Worm (Caenorhabditis elegans): Measurements from ENCODE around the gene ceh-93.

ceh-93 gene

ce11 chrX:423757-424156 lies 35.2 kb upstream of the ceh-93 start:
- TF ChIP-seq ceh-45 (GFP tag; IDR thresholded peaks at IDR 0.05) = no peak
- TF ChIP-seq ceh-24 (tag; optimal IDR thresholded peaks at IDR 0.05) = no peak
- TF ChIP-seq dmd-4 (tag; optimal IDR thresholded peaks at IDR 0.05; ENCODE audit: borderline replicate concordance) = no peak
- TF ChIP-seq C08G9.2 (tag; optimal IDR thresholded peaks at IDR 0.05) = no peak
- TF ChIP-seq hlh-13 (GFP tag; optimal IDR thresholded peaks at IDR 0.05) = no peak
- TF ChIP-seq ahr-1 (tag; optimal IDR thresholded peaks at IDR 0.05) = no peak
- TF ChIP-seq sdc-2 (tag; optimal IDR thresholded peaks at IDR 0.05) = no peak
- TF ChIP-seq pros-1 (tag; optimal IDR thresholded peaks at IDR 0.05) = no peak

DNA sequence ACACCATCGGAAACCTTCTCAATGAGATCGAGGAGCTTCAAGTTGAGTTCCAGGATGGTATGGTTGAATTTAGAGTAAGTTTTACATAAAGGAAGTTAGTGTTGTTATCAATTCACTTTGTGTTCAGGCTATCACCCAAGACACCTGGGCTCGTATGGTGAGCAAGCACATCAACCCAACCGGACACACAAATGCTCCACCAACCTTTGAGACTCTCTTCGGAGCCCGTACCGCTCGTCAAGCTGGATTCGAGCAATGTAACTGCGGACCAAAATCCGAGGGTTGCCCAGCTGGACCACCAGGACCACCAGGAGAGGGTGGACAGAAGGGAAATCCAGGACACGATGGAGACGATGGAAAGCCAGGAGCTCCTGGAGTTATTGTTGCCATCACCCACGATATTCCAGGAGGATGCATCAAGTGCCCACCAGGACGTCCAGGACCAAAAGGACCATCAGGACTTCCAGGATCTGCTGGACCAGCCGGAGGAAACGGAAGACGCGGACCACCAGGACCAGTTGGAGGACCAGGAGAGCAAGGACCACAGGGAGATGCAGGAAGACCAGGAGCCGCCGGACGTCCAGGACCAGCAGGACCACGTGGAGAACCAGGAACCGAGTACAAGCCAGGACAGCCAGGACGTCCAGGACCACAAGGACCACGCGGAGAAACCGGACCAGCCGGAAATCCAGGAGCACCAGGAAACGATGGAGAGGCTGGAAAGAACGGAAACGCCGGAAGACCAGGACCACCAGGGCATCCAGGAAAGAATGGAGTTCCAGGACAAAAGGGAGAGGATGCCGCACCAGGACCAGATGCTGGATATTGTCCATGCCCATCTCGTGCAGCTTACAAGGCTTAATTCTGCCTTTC lies 33.4 kb upstream of the ceh-93 start:
- TF ChIP-seq ceh-31 (tag; optimal IDR thresholded peaks at IDR 0.05) (no peak), ahr-1 (tag; optimal IDR thresholded peaks at IDR 0.05) (no peak), C08G9.2 (tag; optimal IDR thresholded peaks at IDR 0.05) (peak; percentile 15), nfya-1 (tag; optimal IDR thresholded peaks at IDR 0.05) (no peak), ama-1 (optimal IDR thresholded peaks at IDR 0.05) (no peak), ceh-14 (tag; optimal IDR thresholded peaks at IDR 0.05) (no peak), pat-9 (tag; optimal IDR thresholded peaks at IDR 0.05) (no peak), nhr-11 (tag; optimal IDR thresholded peaks at IDR 0.05) (no peak), rnt-1 (tag; optimal IDR thresholded peaks at IDR 0.05) (no peak), hlh-6 (tag; optimal IDR thresholded peaks at IDR 0.05) (peak; percentile 5)

- TF ChIP-seq nfya-1 (tag; optimal IDR thresholded peaks at IDR 0.05) = no peak
- TF ChIP-seq Y22D7AL.16 (tag; optimal IDR thresholded peaks at IDR 0.05) = no peak
- no peak for TF ChIP-seq ceh-9 (tag; optimal IDR thresholded peaks at IDR 0.05)
- no peak for TF ChIP-seq madf-2 (tag; optimal IDR thresholded peaks at IDR 0.05)
- TF ChIP-seq dve-1 (tag; optimal IDR thresholded peaks at IDR 0.05) = no peak
- no peak for TF ChIP-seq ceh-48 (tag; optimal IDR thresholded peaks at IDR 0.05)
- no peak for TF ChIP-seq ceh-14 (tag; optimal IDR thresholded peaks at IDR 0.05)
- no peak for TF ChIP-seq ceh-2 (tag; optimal IDR thresholded peaks at IDR 0.05)
- TF ChIP-seq nhr-11 (tag; optimal IDR thresholded peaks at IDR 0.05) = no peak
- TF ChIP-seq T23F11.4 (GFP tag; optimal IDR thresholded peaks at IDR 0.05) = no peak
- TF ChIP-seq che-1 (tag; optimal IDR thresholded peaks at IDR 0.05) = no peak
- TF ChIP-seq unc-3 (GFP tag; conservative IDR thresholded peaks at IDR 0.05) = no peak
- TF ChIP-seq unc-3 (tag; optimal IDR thresholded peaks at IDR 0.05) = no peak
These were observed 32.8 kb upstream of the ceh-93 start, which contains the start of gene col-19 for ce11 chrX:421407-421784. Gene col-19 (plus strand): TSS chrX:421707.

ce11 chrX:410073-410572 lies 21.5 kb upstream of the ceh-93 start:
- peak; percentile 84 for TF ChIP-seq lin-11 (tag; optimal IDR thresholded peaks at IDR 0.05)
- peak; percentile 86 for TF ChIP-seq unc-3 (GFP tag; conservative IDR thresholded peaks at IDR 0.05)
- peak; percentile 75 for TF ChIP-seq unc-3 (tag; optimal IDR thresholded peaks at IDR 0.05)
- TF ChIP-seq nhr-232 (tag; optimal IDR thresholded peaks at IDR 0.05) = peak; percentile 83
- TF ChIP-seq T23F11.4 (GFP tag; optimal IDR thresholded peaks at IDR 0.05) = peak; percentile 77
- TF ChIP-seq gmeb-2 (tag; optimal IDR thresholded peaks at IDR 0.05) = peak; percentile 87
- peak; percentile 74 for TF ChIP-seq ceh-24 (tag; optimal IDR thresholded peaks at IDR 0.05)
- TF ChIP-seq unc-42 (tag; optimal IDR thresholded peaks at IDR 0.05) = peak; percentile 76
- TF ChIP-seq sox-2 (GFP tag; IDR thresholded peaks at IDR 0.05) = peak; percentile 56; the same call in 1 of the 2 replicates
- peak; percentile 83 for TF ChIP-seq ceh-2 (tag; optimal IDR thresholded peaks at IDR 0.05)
- peak; percentile 65 for TF ChIP-seq fkh-10 (GFP tag; optimal IDR thresholded peaks at IDR 0.05)
- TF ChIP-seq ceh-14 (tag; optimal IDR thresholded peaks at IDR 0.05) = peak; percentile 85
- peak; percentile 67 for TF ChIP-seq F13H6.1 (tag; optimal IDR thresholded peaks at IDR 0.05)
- TF ChIP-seq ceh-45 (GFP tag; IDR thresholded peaks at IDR 0.05) = peak; percentile 64
- TF ChIP-seq hlh-30 (tag; optimal IDR thresholded peaks at IDR 0.05; ENCODE audit: insufficient read depth) = peak; percentile 39
- peak; percentile 43 for TF ChIP-seq tbx-7 (tag; optimal IDR thresholded peaks at IDR 0.05)
- peak; percentile 86 for TF ChIP-seq tbx-2 (tag; optimal IDR thresholded peaks at IDR 0.05)
- TF ChIP-seq eyg-1 (tag; optimal IDR thresholded peaks at IDR 0.05) = peak; percentile 96
- peak; percentile 59 for TF ChIP-seq K02D7.2 (tag; optimal IDR thresholded peaks at IDR 0.05)
- TF ChIP-seq che-1 (tag; optimal IDR thresholded peaks at IDR 0.05) = peak; percentile 83
- peak; percentile 92 for TF ChIP-seq madf-2 (tag; optimal IDR thresholded peaks at IDR 0.05)
- peak; percentile 45 for TF ChIP-seq hlh-13 (GFP tag; optimal IDR thresholded peaks at IDR 0.05)
- peak; percentile 1 for TF ChIP-seq unc-55 (GFP tag; optimal IDR thresholded peaks at IDR 0.05)
- TF ChIP-seq ceh-34 (tag; optimal IDR thresholded peaks at IDR 0.05) = peak; percentile 95
- TF ChIP-seq nfya-1 (tag; optimal IDR thresholded peaks at IDR 0.05) = peak; percentile 84
- TF ChIP-seq pqm-1 (tag; optimal IDR thresholded peaks at IDR 0.05) = peak; percentile 35
- peak; percentile 81 for TF ChIP-seq fax-1 (tag; optimal IDR thresholded peaks at IDR 0.05)
- peak; percentile 60 for TF ChIP-seq hlh-15 (tag; optimal IDR thresholded peaks at IDR 0.05)
- peak; percentile 84 for TF ChIP-seq ztf-16 (tag; optimal IDR thresholded peaks at IDR 0.05)

Measured in whole organism, late embryonic.